Fruit fly (Drosophila melanogaster) whole organism, prepupa: ENCODE measurements around the gene CG3588.

Experiments
- CG3919 ChIP-seq: fragments of 200-800 bp; sonication (Bioruptor generic); optimal IDR thresholded peaks from 3 replicates; lab custom pipeline; 2016; ENCODE audit warnings: missing biosample characterization, missing genetic modification characterization
- Eip75B ChIP-seq: fragments of 200-800 bp; sonication (Bioruptor generic); optimal IDR thresholded peaks from 3 replicates; lab custom pipeline; 2016; ENCODE audit warnings: missing biosample characterization, missing genetic modification characterization
- Hr4 ChIP-seq: fragments of 200-800 bp; sonication (Bioruptor generic); optimal IDR thresholded peaks from 3 replicates; lab custom pipeline; 2016; ENCODE audit warnings: missing biosample characterization, missing genetic modification characterization
- Smox ChIP-seq: fragments of 200-800 bp; sonication (Bioruptor generic); optimal IDR thresholded peaks from 3 replicates; lab custom pipeline; 2016; ENCODE audit warnings: missing biosample characterization, missing genetic modification characterization
- Sox15 ChIP-seq: fragments of 200-800 bp; sonication (Bioruptor generic); optimal IDR thresholded peaks from 3 replicates; lab custom pipeline; 2016; ENCODE audit warnings: missing biosample characterization, missing genetic modification characterization
- fkh ChIP-seq: fragments of 200-800 bp; sonication (Bioruptor generic); optimal IDR thresholded peaks from 3 replicates; lab custom pipeline; 2017; ENCODE audit warnings: missing biosample characterization, mild to moderate bottlenecking, missing genetic modification characterization, moderate library complexity
- topi ChIP-seq: fragments of 200-800 bp; sonication (Bioruptor generic); optimal IDR thresholded peaks from 3 replicates; lab custom pipeline; 2016; ENCODE audit warnings: missing biosample characterization, missing genetic modification characterization

dm6 chrX:2951637-2952036 lies 32.1 kb downstream of the CG3588 start:
- TF ChIP-seq fkh (no peak), CG3919 (no peak), topi (GFP tag; lab: Kevin White, UChicago) (peak; percentile 22), Sox15 (GFP tag; lab: Kevin White, UChicago) (no peak), Eip75B (no peak), Hr4 (GFP tag; lab: Kevin White, UChicago) (peak; percentile 18), Smox (GFP tag; lab: Kevin White, UChicago) (peak; percentile 14)
